Fruit fly (Drosophila melanogaster) whole organism, embryonic: Measurements from ENCODE around the gene Dlc90F.

Source experiments
- ATbp ChIP-seq: fragments of 200-800 bp; sonication (Bioruptor generic); optimal IDR thresholded peaks from 2 replicates; lab custom pipeline; 2017; ENCODE audit warnings: missing biosample characterization, mild to moderate bottlenecking, missing genetic modification characterization, missing genetic modification reagents
- CG10959 ChIP-seq: fragments of 200-800 bp; sonication (Bioruptor generic); IDR thresholded peaks from 2 replicates; pipeline ENCODE4 v1.3.6; 2022; ENCODE audit warnings: missing biosample characterization, missing genetic modification characterization
- CG11247 ChIP-seq: fragments of 200-800 bp; sonication (Bioruptor generic); IDR thresholded peaks from 2 replicates; pipeline ENCODE4 v1.3.6; 2022; ENCODE audit warnings: missing biosample characterization, missing genetic modification characterization
- CG14860 ChIP-seq: fragments of 200-800 bp; sonication (Bioruptor generic); IDR thresholded peaks from 3 replicates; pipeline ENCODE4 v1.3.6; 2022; ENCODE audit warnings: missing biosample characterization, missing genetic modification characterization; ENCODE audit not compliant: partially characterized antibody
- CG15269 ChIP-seq: fragments of 200-800 bp; sonication (Bioruptor generic); optimal IDR thresholded peaks from 2 replicates; lab custom pipeline; 2018; ENCODE audit warnings: missing biosample characterization, mild to moderate bottlenecking, missing genetic modification characterization, moderate library complexity
- CG1529 ChIP-seq: fragments of 200-800 bp; sonication (Bioruptor generic); optimal IDR thresholded peaks from 3 replicates; lab custom pipeline; 2018; ENCODE audit warnings: missing biosample characterization, missing genetic modification characterization
- CG1602 ChIP-seq: fragments of 200-800 bp; sonication (Bioruptor generic); optimal IDR thresholded peaks from 3 replicates; lab custom pipeline; 2016; ENCODE audit warnings: missing biosample characterization, missing genetic modification characterization
- CG2202 ChIP-seq: fragments of 200-800 bp; sonication (Bioruptor generic); optimal IDR thresholded peaks from 2 replicates; lab custom pipeline; 2018; ENCODE audit warnings: missing biosample characterization, mild to moderate bottlenecking, missing genetic modification characterization
- CG30403 ChIP-seq: fragments of 200-800 bp; sonication (Bioruptor generic); optimal IDR thresholded peaks from 3 replicates; lab custom pipeline; 2016; ENCODE audit warnings: missing biosample characterization, missing genetic modification characterization
- CG34422 ChIP-seq: fragments of 200-800 bp; sonication (Bioruptor generic); IDR thresholded peaks from 3 replicates; pipeline ENCODE4 v1.3.6; 2022; ENCODE audit warnings: missing biosample characterization, missing genetic modification characterization
- CG5180 ChIP-seq: fragments of 200-800 bp; sonication (Bioruptor generic); optimal IDR thresholded peaks from 3 replicates; lab custom pipeline; 2017; ENCODE audit warnings: missing biosample characterization, missing genetic modification characterization, mild to moderate bottlenecking, moderate library complexity, missing genetic modification reagents
- CG6175 ChIP-seq: fragments of 200-800 bp; sonication (Bioruptor generic); IDR thresholded peaks from 3 replicates; pipeline ENCODE4 v1.3.6; 2022; ENCODE audit warnings: missing biosample characterization, missing genetic modification characterization
- CG7357 ChIP-seq: fragments of 200-800 bp; sonication (Bioruptor generic); IDR thresholded peaks from 3 replicates; pipeline ENCODE4 v1.3.6; 2022; ENCODE audit warnings: missing biosample characterization, missing genetic modification characterization
- CG7556 ChIP-seq: fragments of 200-800 bp; sonication (Bioruptor generic); optimal IDR thresholded peaks from 2 replicates; lab custom pipeline; 2017; ENCODE audit warnings: missing biosample characterization, mild to moderate bottlenecking, missing genetic modification characterization
- CG7928 ChIP-seq: fragments of 200-800 bp; sonication (Bioruptor generic); optimal IDR thresholded peaks from 2 replicates; lab custom pipeline; 2017; ENCODE audit warnings: missing biosample characterization, mild to moderate bottlenecking, missing genetic modification characterization
- D19A ChIP-seq: fragments of 200-800 bp; optimal IDR thresholded peaks from 3 replicates; lab custom pipeline; 2019; ENCODE audit warnings: missing biosample characterization, mild to moderate bottlenecking, missing genetic modification characterization, moderate library complexity
- Doc2 ChIP-seq: fragments of 200-800 bp; sonication (Bioruptor generic); IDR thresholded peaks from 2 replicates; pipeline ENCODE4 v1.3.6; 2022; ENCODE audit warnings: missing biosample characterization, missing genetic modification characterization
- Drgx ChIP-seq: fragments of 200-800 bp; sonication (Bioruptor generic); IDR thresholded peaks from 2 replicates; pipeline ENCODE4 v1.3.6; 2022; ENCODE audit warnings: missing biosample characterization, missing genetic modification characterization
- Eip74EF ChIP-seq, 2 experiments: fragments of 200-800 bp in 1 of 2; fragments of >200 bp in 1 of 2; sonication (Bioruptor generic) in 1 of 2; optimal IDR thresholded peaks; 2 replicates each; lab custom pipeline; 2017 to 2019; ENCODE audit warnings: missing biosample characterization in 2 of 2, missing genetic modification characterization in 2 of 2, mild to moderate bottlenecking in 1 of 2, moderate library complexity in 1 of 2
- HLH54F ChIP-seq: fragments of 200-800 bp; sonication (Bioruptor generic); optimal IDR thresholded peaks from 3 replicates; lab custom pipeline; 2016; ENCODE audit warnings: missing biosample characterization, missing genetic modification characterization
- Hey ChIP-seq: fragments of 200-800 bp; sonication (Bioruptor generic); optimal IDR thresholded peaks from 3 replicates; lab custom pipeline; 2018; ENCODE audit warnings: missing biosample characterization, mild to moderate bottlenecking, missing genetic modification characterization
- Opbp ChIP-seq: fragments of 200-800 bp; sonication (Bioruptor generic); IDR thresholded peaks from 3 replicates; pipeline ENCODE4 v1.3.6; 2022; ENCODE audit warnings: missing biosample characterization, missing genetic modification characterization; ENCODE audit not compliant: partially characterized antibody
- Poxn ChIP-seq: fragments of 200-800 bp; sonication (Bioruptor generic); IDR thresholded peaks from 2 replicates; pipeline ENCODE4 v1.3.6; 2022; ENCODE audit warnings: missing biosample characterization, missing genetic modification characterization
- Ptx1 ChIP-seq: fragments of 200-800 bp; sonication (Bioruptor generic); IDR thresholded peaks from 2 replicates; pipeline ENCODE4 v1.3.6; 2022; ENCODE audit warnings: missing biosample characterization, missing genetic modification characterization
- Ssrp ChIP-seq: fragments of 200-800 bp; sonication (Bioruptor generic); optimal IDR thresholded peaks from 2 replicates; lab custom pipeline; 2018; ENCODE audit warnings: missing biosample characterization, mild to moderate bottlenecking, missing genetic modification characterization, moderate library complexity
- abd-A ChIP-seq: fragments of 200-800 bp; sonication (Bioruptor generic); optimal IDR thresholded peaks from 3 replicates; lab custom pipeline; 2019; ENCODE audit warnings: missing biosample characterization, mild to moderate bottlenecking, missing genetic modification characterization, moderate library complexity
- aop ChIP-seq: fragments of 200-800 bp; sonication (Bioruptor generic); IDR thresholded peaks from 2 replicates; pipeline ENCODE4 v1.3.6; 2022; ENCODE audit warnings: missing biosample characterization, missing genetic modification characterization
- ato ChIP-seq: fragments of 200-800 bp; sonication (Bioruptor generic); IDR thresholded peaks from 2 replicates; pipeline ENCODE4 v1.3.6; 2022; ENCODE audit warnings: missing biosample characterization, missing genetic modification characterization; ENCODE audit not compliant: partially characterized antibody
- bigmax ChIP-seq: fragments of 200-800 bp; sonication (Bioruptor generic); optimal IDR thresholded peaks from 2 replicates; lab custom pipeline; 2018; ENCODE audit warnings: missing biosample characterization, mild to moderate bottlenecking, missing genetic modification characterization
- btn ChIP-seq: fragments of 200-800 bp; sonication (Bioruptor generic); optimal IDR thresholded peaks from 2 replicates; lab custom pipeline; 2016; ENCODE audit warnings: missing biosample characterization, missing genetic modification characterization
- crc ChIP-seq: fragments of 200-800 bp; sonication (Bioruptor generic); optimal IDR thresholded peaks from 2 replicates; lab custom pipeline; 2016; ENCODE audit warnings: missing biosample characterization, missing genetic modification characterization
- cwo ChIP-seq: fragments of 200-800 bp; sonication (Bioruptor generic); optimal IDR thresholded peaks from 3 replicates; lab custom pipeline; 2017; ENCODE audit warnings: missing biosample characterization, missing genetic modification characterization, mild to moderate bottlenecking, moderate library complexity, missing genetic modification reagents
- dan ChIP-seq: fragments of 200-800 bp; sonication (Bioruptor generic); IDR thresholded peaks from 2 replicates; pipeline ENCODE4 v1.3.6; 2022; ENCODE audit warnings: missing biosample characterization, missing genetic modification characterization
- esg ChIP-seq: fragments of 200-800 bp; sonication (Bioruptor generic); conservative IDR thresholded peaks from 2 replicates; pipeline ENCODE4 v1.3.6; 2022; ENCODE audit warnings: missing biosample characterization, missing genetic modification characterization
- fu2 ChIP-seq: fragments of 200-800 bp; sonication (Bioruptor generic); optimal IDR thresholded peaks from 2 replicates; lab custom pipeline; 2016; ENCODE audit warnings: missing biosample characterization, missing genetic modification characterization
- gcm2 ChIP-seq: fragments of 200-800 bp; sonication (Bioruptor generic); optimal IDR thresholded peaks from 2 replicates; lab custom pipeline; 2016; ENCODE audit warnings: missing biosample characterization, missing genetic modification characterization
- gt ChIP-seq: fragments of 200-800 bp; sonication (Bioruptor generic); IDR thresholded peaks from 2 replicates; pipeline ENCODE4 v1.3.6; 2022; ENCODE audit warnings: missing biosample characterization, missing genetic modification characterization
- hth ChIP-seq: fragments of >200 bp; optimal IDR thresholded peaks from 2 replicates; lab custom pipeline; 2017; ENCODE audit warnings: inconsistent platforms
- ind ChIP-seq: fragments of 200-800 bp; sonication (Bioruptor generic); optimal IDR thresholded peaks from 3 replicates; lab custom pipeline; 2016; ENCODE audit warnings: missing biosample characterization, missing genetic modification characterization
- kay ChIP-seq: fragments of 200-800 bp; sonication (Bioruptor generic); optimal IDR thresholded peaks from 2 replicates; lab custom pipeline; 2016; ENCODE audit warnings: missing biosample characterization, missing genetic modification characterization
- lmd ChIP-seq: fragments of 200-800 bp; sonication (Bioruptor generic); IDR thresholded peaks from 2 replicates; pipeline ENCODE4 v1.3.6; 2022; ENCODE audit warnings: missing biosample characterization, missing genetic modification characterization
- nmo ChIP-seq: fragments of 200-800 bp; sonication (Bioruptor generic); optimal IDR thresholded peaks from 2 replicates; lab custom pipeline; 2018; ENCODE audit warnings: missing biosample characterization, mild to moderate bottlenecking, missing genetic modification characterization, moderate library complexity
- onecut ChIP-seq: fragments of 200-800 bp; sonication (Bioruptor generic); IDR thresholded peaks from 2 replicates; pipeline ENCODE4 v1.3.6; 2022; ENCODE audit warnings: missing biosample characterization, missing genetic modification characterization
- p53 ChIP-seq: fragments of 200-800 bp; sonication (Bioruptor generic); optimal IDR thresholded peaks from 2 replicates; lab custom pipeline; 2016; ENCODE audit warnings: missing biosample characterization, missing genetic modification characterization
- pb ChIP-seq: fragments of 200-800 bp; sonication (Bioruptor generic); optimal IDR thresholded peaks from 3 replicates; lab custom pipeline; 2016; ENCODE audit warnings: missing biosample characterization, missing genetic modification characterization
- sqz ChIP-seq: fragments of 200-800 bp; sonication (Bioruptor generic); optimal IDR thresholded peaks from 3 replicates; lab custom pipeline; 2018; ENCODE audit warnings: missing biosample characterization, mild to moderate bottlenecking, missing genetic modification characterization
- vfl ChIP-seq: fragments of 200-800 bp; sonication (Bioruptor generic); optimal IDR thresholded peaks from 2 replicates; lab custom pipeline; 2016; ENCODE audit warnings: missing biosample characterization, missing genetic modification characterization

The Dlc90F gene

dm6 chr3R:18269744-18270348 lies 29.2 kb upstream of the Dlc90F start (continued):
- no peak for TF ChIP-seq ATbp (GFP tag; lab: Kevin White, UChicago)

dm6 chr3R:18274328-18275098 lies 24.5 kb upstream of the Dlc90F start, which contains the start of the genes Vps39 and eIF1A:
TSS of gene Vps39 (minus strand) at chr3R:18274446.
TSS of gene eIF1A (plus strand) at chr3R:18274665.
- TF ChIP-seq CG7556 (GFP tag; lab: Kevin White, UChicago) (peak; percentile 36), Poxn (GFP tag; lab: Robert Waterston, UW) (no peak), p53 (GFP tag; lab: Kevin White, UChicago) (peak; percentile 28), gcm2 (GFP tag; lab: Kevin White, UChicago) (no peak), abd-A (no peak), sqz (GFP tag; lab: Kevin White, UChicago) (no peak), HLH54F (GFP tag; lab: Kevin White, UChicago) (peak; percentile 43), CG14860 (GFP tag; lab: Robert Waterston, UW) (peak; percentile 87), onecut (GFP tag; lab: Robert Waterston, UW) (no peak), Opbp (GFP tag; lab: Robert Waterston, UW) (peak; percentile 69), Eip74EF (GFP tag; optimal IDR thresholded peaks at IDR 0.05; lab: Kevin White, UChicago) (no peak), CG6175 (no peak), CG30403 (peak; percentile 67), ATbp (GFP tag; lab: Kevin White, UChicago) (no peak), lmd (GFP tag; lab: Robert Waterston, UW) (no peak), D19A (tag; lab: Kevin White, UChicago) (no peak), btn (GFP tag; lab: Kevin White, UChicago) (no peak), CG1602 (GFP tag; lab: Kevin White, UChicago) (no peak), Ssrp (tag; lab: Kevin White, UChicago) (no peak), CG7357 (GFP tag; lab: Robert Waterston, UW) (no peak), CG2202 (tag; lab: Kevin White, UChicago) (peak; percentile 17), CG15269 (tag; lab: Kevin White, UChicago) (no peak), aop (GFP tag; lab: Robert Waterston, UW) (no peak), kay (peak; percentile 1), cwo (no peak), bigmax (GFP tag; lab: Kevin White, UChicago) (no peak), CG7928 (GFP tag; lab: Kevin White, UChicago) (no peak), gt (GFP tag; lab: Robert Waterston, UW) (no peak), Drgx (GFP tag; lab: Robert Waterston, UW) (no peak), hth (lab: Kevin White, UChicago) (no peak), dan (GFP tag; lab: Robert Waterston, UW) (no peak), fu2 (GFP tag; lab: Kevin White, UChicago) (no peak), Doc2 (GFP tag; lab: Robert Waterston, UW) (no peak), crc (GFP tag; lab: Kevin White, UChicago) (no peak), nmo (peak; percentile 64), ato (GFP tag; lab: Robert Waterston, UW) (no peak; the same call in none of the 2 replicates), CG5180 (GFP tag; lab: Kevin White, UChicago) (no peak), CG11247 (GFP tag; lab: Robert Waterston, UW) (no peak), vfl (GFP tag; lab: Kevin White, UChicago) (no peak), Hey (tag; lab: Kevin White, UChicago) (no peak), pb (GFP tag; lab: Kevin White, UChicago) (no peak), CG10959 (GFP tag; lab: Robert Waterston, UW) (no peak), ind (peak; percentile 29), Ptx1 (GFP tag; lab: Robert Waterston, UW) (no peak), CG34422 (GFP tag; lab: Robert Waterston, UW) (no peak), esg (GFP tag; lab: Robert Waterston, UW) (no peak), CG1529 (GFP tag; lab: Kevin White, UChicago) (no peak)
